Worm (Caenorhabditis elegans) whole organism, early embryonic: ENCODE data around the gene mrpl-45.

Experiments used
- B0310.2 ChIP-seq: sonication (generic microtip); optimal IDR thresholded peaks from 2 replicates; lab custom pipeline; 2016; ENCODE audit warnings: mild to moderate bottlenecking, missing genetic modification characterization, missing compliant biosample characterization
- F13C5.2 ChIP-seq: sonication (generic microtip); optimal IDR thresholded peaks from 2 replicates; lab custom pipeline; 2017; ENCODE audit warnings: mild to moderate bottlenecking, missing genetic modification characterization, inconsistent platforms, missing compliant biosample characterization
- aly-1 ChIP-seq: sonication (generic microtip); optimal IDR thresholded peaks from 2 replicates; lab custom pipeline; 2016; ENCODE audit warnings: missing genetic modification characterization, missing compliant biosample characterization
- ama-1 ChIP-seq: fragments of 150-350 bp; optimal IDR thresholded peaks from 2 replicates; lab custom pipeline; 2014
- ceh-36 ChIP-seq: sonication (generic microtip); optimal IDR thresholded peaks from 2 replicates; lab custom pipeline; 2016; ENCODE audit warnings: missing genetic modification characterization, inconsistent platforms, missing compliant biosample characterization
- flt-1 ChIP-seq: fragments of 200-800 bp; sonication (Bioruptor generic); IDR thresholded peaks from 2 replicates; pipeline ENCODE4 v1.3.6; 2022; ENCODE audit warnings: missing genetic modification characterization, missing compliant biosample characterization
- hmbx-1 ChIP-seq: sonication (generic microtip); optimal IDR thresholded peaks from 2 replicates; lab custom pipeline; 2016; ENCODE audit warnings: mild to moderate bottlenecking, missing genetic modification characterization, missing compliant biosample characterization
- hmg-4 ChIP-seq: fragments of 200-800 bp; sonication (Bioruptor generic); optimal IDR thresholded peaks from 2 replicates; lab custom pipeline; 2018; ENCODE audit warnings: mild to moderate bottlenecking, missing genetic modification characterization, missing compliant biosample characterization
- hnd-1 ChIP-seq: sonication (generic microtip); optimal IDR thresholded peaks from 2 replicates; lab custom pipeline; 2016; ENCODE audit warnings: missing genetic modification characterization, missing compliant biosample characterization
- scrt-1 ChIP-seq: fragments of 200-800 bp; sonication (Bioruptor generic); IDR thresholded peaks from 2 replicates; pipeline ENCODE4 v1.3.6; 2022; ENCODE audit warnings: missing genetic modification characterization, missing compliant biosample characterization
- sea-1 ChIP-seq: fragments of 200-800 bp; sonication (Bioruptor generic); conservative IDR thresholded peaks from 2 replicates; pipeline ENCODE4 v1.3.6; 2022; ENCODE audit warnings: missing genetic modification characterization, missing compliant biosample characterization
- tbx-11 ChIP-seq: fragments of 200-800 bp; sonication (Bioruptor generic); IDR thresholded peaks from 2 replicates; pipeline ENCODE4 v1.3.6; 2022; ENCODE audit warnings: missing genetic modification characterization, missing compliant biosample characterization
- tbx-37 ChIP-seq: fragments of 200-800 bp; sonication (Bioruptor generic); conservative IDR thresholded peaks from 2 replicates; pipeline ENCODE4 v1.3.6; 2022; ENCODE audit warnings: missing genetic modification reagents, missing genetic modification characterization, missing compliant biosample characterization

- TF ChIP-seq ama-1 (no peak), B0310.2 (no peak), sea-1 (GFP tag; lab: Robert Waterston, UW) (no peak), F13C5.2 (no peak), hnd-1 (tag; lab: Kevin White, UChicago) (no peak), flt-1 (no peak), hmg-4 (GFP tag; lab: Kevin White, UChicago) (no peak), aly-1 (tag; lab: Kevin White, UChicago) (no peak), ceh-36 (tag; lab: Kevin White, UChicago) (no peak), tbx-37 (no peak), hmbx-1 (tag; lab: Kevin White, UChicago) (no peak), tbx-11 (no peak), scrt-1 (GFP tag; lab: Robert Waterston, UW) (no peak)
Observed at ce11 chrIII:1173331-1173730, 28.5 kb downstream of the mrpl-45 start.
